Fruit fly (Drosophila melanogaster) Kc167 (cell line): Measurements from ENCODE around the gene CG9289.

Experiments
- Sin3A ChIP-seq: fragments of >200 bp; optimal IDR thresholded peaks from 2 replicates; lab custom pipeline; 2018; ENCODE audit warnings: missing external identifiers
- h ChIP-seq: fragments of >200 bp; optimal IDR thresholded peaks from 3 replicates; lab custom pipeline; 2018; ENCODE audit warnings: missing external identifiers
- insv ChIP-seq: fragments of >200 bp; optimal IDR thresholded peaks from 3 replicates; lab custom pipeline; 2018; ENCODE audit warnings: missing external identifiers
- psq ChIP-seq: fragments of >200 bp; optimal IDR thresholded peaks from 2 replicates; lab custom pipeline; 2017; ENCODE audit warnings: missing external identifiers

DNA sequence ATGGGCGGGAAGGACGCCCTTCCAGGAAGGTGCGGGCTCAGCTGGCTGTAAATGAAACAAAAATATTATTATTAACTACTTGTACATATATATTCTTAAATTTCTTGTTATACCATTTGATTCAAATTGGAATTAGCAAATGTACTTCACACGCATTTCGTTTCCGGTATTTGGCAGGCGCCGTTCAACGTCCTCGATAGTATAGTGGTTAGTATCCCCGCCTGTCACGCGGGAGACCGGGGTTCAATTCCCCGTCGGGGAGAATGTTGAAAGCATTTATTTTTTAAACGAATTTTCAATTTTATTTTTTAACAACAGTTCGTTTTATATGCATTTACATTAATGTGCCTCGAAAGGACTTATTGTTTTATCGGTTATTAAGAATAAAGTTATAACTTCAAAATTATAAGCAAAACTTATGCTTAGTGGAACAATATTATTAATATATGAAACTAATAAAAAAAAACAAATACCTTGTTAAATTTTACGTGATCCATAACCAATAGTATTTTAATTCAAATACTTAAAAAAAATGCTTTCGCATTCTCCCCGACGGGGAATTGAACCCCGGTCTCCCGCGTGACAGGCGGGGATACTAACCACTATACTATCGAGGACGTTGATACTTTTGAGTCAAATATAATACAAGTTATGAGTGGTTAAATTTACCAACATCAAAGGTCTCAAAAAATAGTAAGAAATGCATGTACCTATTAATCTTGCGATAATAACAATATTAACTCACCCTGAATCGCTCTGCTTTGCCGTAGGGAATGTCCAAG lies 724 bp downstream of the CG9289 start:
- no peak for TF ChIP-seq psq
- TF ChIP-seq h (lab: Kevin White, UChicago) = no peak
- TF ChIP-seq Sin3A (lab: Kevin White, UChicago) = no peak
- no peak for TF ChIP-seq insv (lab: Kevin White, UChicago)
